Fruit fly (Drosophila melanogaster) whole organism, prepupa: Measurements from ENCODE around the gene Prp31.

Source experiments
- CG10669 ChIP-seq: fragments of 200-800 bp; sonication (Bioruptor generic); optimal IDR thresholded peaks from 3 replicates; lab custom pipeline; 2018; ENCODE audit warnings: missing biosample characterization, mild to moderate bottlenecking, missing genetic modification characterization, moderate library complexity
- CG1621 ChIP-seq: fragments of 200-800 bp; sonication (Bioruptor generic); optimal IDR thresholded peaks from 3 replicates; lab custom pipeline; 2018; ENCODE audit warnings: missing biosample characterization, mild to moderate bottlenecking, missing genetic modification characterization
- CG16779 ChIP-seq: fragments of 200-800 bp; sonication (Bioruptor generic); optimal IDR thresholded peaks from 3 replicates; lab custom pipeline; 2017; ENCODE audit warnings: missing biosample characterization, mild to moderate bottlenecking, missing genetic modification characterization
- Hr39 ChIP-seq: fragments of 200-800 bp; sonication (Bioruptor generic); optimal IDR thresholded peaks from 2 replicates; lab custom pipeline; 2016; ENCODE audit warnings: missing biosample characterization, missing genetic modification characterization
- Hr4 ChIP-seq: fragments of 200-800 bp; sonication (Bioruptor generic); optimal IDR thresholded peaks from 3 replicates; lab custom pipeline; 2016; ENCODE audit warnings: missing biosample characterization, missing genetic modification characterization
- Lpt ChIP-seq: fragments of 200-800 bp; sonication (Bioruptor generic); optimal IDR thresholded peaks from 3 replicates; lab custom pipeline; 2016; ENCODE audit warnings: missing biosample characterization, missing genetic modification characterization
- Smox ChIP-seq: fragments of 200-800 bp; sonication (Bioruptor generic); optimal IDR thresholded peaks from 3 replicates; lab custom pipeline; 2016; ENCODE audit warnings: missing biosample characterization, missing genetic modification characterization
- Sox15 ChIP-seq: fragments of 200-800 bp; sonication (Bioruptor generic); optimal IDR thresholded peaks from 3 replicates; lab custom pipeline; 2016; ENCODE audit warnings: missing biosample characterization, missing genetic modification characterization
- ss ChIP-seq, 2 experiments: fragments of 200-800 bp; sonication (Bioruptor generic); optimal IDR thresholded peaks; 2 replicates in 1 of 2; 3 replicates in 1 of 2; lab custom pipeline; 2017 to 2018; ENCODE audit warnings: mild to moderate bottlenecking in 2 of 2, missing biosample characterization in 2 of 2, missing genetic modification characterization in 2 of 2, moderate library complexity in 1 of 2

DNA sequence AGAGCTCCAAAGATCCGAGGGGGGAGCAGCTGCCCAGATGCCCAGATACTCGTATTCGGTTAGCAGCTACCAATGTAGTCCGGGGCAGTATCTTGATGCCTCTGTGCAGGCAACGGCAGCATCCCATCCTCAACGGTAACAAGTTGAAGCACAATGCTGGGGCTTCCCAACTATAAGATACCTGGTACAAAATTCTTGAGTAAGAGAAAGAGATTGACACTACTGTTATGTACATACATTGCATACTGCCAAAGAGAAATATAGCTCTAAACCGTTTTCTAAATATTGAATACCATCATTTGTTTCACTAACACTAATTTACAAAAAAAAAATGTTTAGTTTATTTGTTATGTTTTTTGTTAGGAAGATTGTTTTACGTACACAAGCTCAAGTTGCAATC lies 30.8 kb downstream of the Prp31 start:
- no peak for TF ChIP-seq ss (GFP tag; optimal IDR thresholded peaks at IDR 0.05; lab: Kevin White, UChicago)
- no peak for TF ChIP-seq Hr4
- no peak for TF ChIP-seq CG10669
- TF ChIP-seq Smox (GFP tag; lab: Kevin White, UChicago): no peak
- TF ChIP-seq CG16779 (tag; lab: Kevin White, UChicago): no peak
- no peak for TF ChIP-seq CG1621
- no peak for TF ChIP-seq Lpt (GFP tag; lab: Kevin White, UChicago)
- TF ChIP-seq Hr39 (GFP tag; lab: Kevin White, UChicago): no peak
- TF ChIP-seq Sox15: no peak
